Worm (Caenorhabditis elegans) whole organism, young adult: ENCODE data around the gene F17C11.12.

ENCODE experiments used
- B0019.2 ChIP-seq: fragments of 200-800 bp; sonication (Bioruptor generic); conservative IDR thresholded peaks from 2 replicates; pipeline ENCODE4 v1.3.6; 2022; ENCODE audit warnings: missing genetic modification reagents, missing genetic modification characterization, missing compliant biosample characterization
- B0035.1 ChIP-seq: sonication (generic microtip); optimal IDR thresholded peaks from 2 replicates; lab custom pipeline; 2016; ENCODE audit warnings: missing genetic modification characterization, mild to moderate bottlenecking, missing compliant biosample characterization, missing genotype, missing genetic modification reagents
- C06A6.2 ChIP-seq: fragments of 200-800 bp; sonication (Bioruptor generic); conservative IDR thresholded peaks from 2 replicates; pipeline ENCODE4 v1.3.6; 2022; ENCODE audit warnings: missing genetic modification characterization, missing compliant biosample characterization
- C17E4.6 ChIP-seq: fragments of 200-800 bp; sonication (Bioruptor generic); IDR thresholded peaks from 2 replicates; pipeline ENCODE4 v1.3.6; 2022; ENCODE audit warnings: missing genetic modification reagents, missing genetic modification characterization, missing compliant biosample characterization
- F37B4.10 ChIP-seq: fragments of 200-800 bp; sonication (Bioruptor generic); IDR thresholded peaks from 2 replicates; pipeline ENCODE4 v1.3.6; 2022; ENCODE audit warnings: missing genetic modification characterization, missing compliant biosample characterization
- F49E8.2 ChIP-seq: sonication (generic microtip); optimal IDR thresholded peaks from 3 replicates; lab custom pipeline; 2017; ENCODE audit warnings: missing genetic modification characterization, mild to moderate bottlenecking, missing compliant biosample characterization, antibody characterized with exemption, moderate library complexity; ENCODE audit not compliant: insufficient read depth
- F52B5.7 ChIP-seq: sonication (generic microtip); optimal IDR thresholded peaks from 2 replicates; lab custom pipeline; 2016; ENCODE audit warnings: mild to moderate bottlenecking, missing genetic modification characterization, missing compliant biosample characterization
- K11D2.4 ChIP-seq: fragments of 200-800 bp; sonication (Bioruptor generic); IDR thresholded peaks from 2 replicates; pipeline ENCODE4 v1.3.6; 2022; ENCODE audit warnings: missing genetic modification reagents, missing genetic modification characterization, missing compliant biosample characterization
- K12H6.12 ChIP-seq: fragments of 200-800 bp; sonication (Bioruptor generic); optimal IDR thresholded peaks from 2 replicates; lab custom pipeline; 2018; ENCODE audit warnings: mild to moderate bottlenecking, missing genetic modification characterization, missing compliant biosample characterization
- T07F8.4 ChIP-seq: sonication (generic microtip); optimal IDR thresholded peaks from 2 replicates; lab custom pipeline; 2016; ENCODE audit warnings: mild to moderate bottlenecking, missing genetic modification characterization, moderate library complexity, missing compliant biosample characterization
- T26A5.8 ChIP-seq: sonication (generic microtip); optimal IDR thresholded peaks from 2 replicates; lab custom pipeline; 2016; ENCODE audit warnings: missing genetic modification characterization, missing compliant biosample characterization
- Y53F4B.3 ChIP-seq: fragments of 200-800 bp; sonication (Bioruptor generic); IDR thresholded peaks from 2 replicates; pipeline ENCODE4 v1.3.6; 2022; ENCODE audit warnings: missing genetic modification reagents, missing genetic modification characterization, missing compliant biosample characterization
- Y56A3A.18 ChIP-seq: fragments of 200-800 bp; sonication (Bioruptor generic); IDR thresholded peaks from 2 replicates; pipeline ENCODE4 v1.3.6; 2022; ENCODE audit warnings: missing genetic modification reagents, missing genetic modification characterization, missing compliant biosample characterization
- Y67H2A.10 ChIP-seq: fragments of 200-800 bp; sonication (Bioruptor generic); conservative IDR thresholded peaks from 2 replicates; pipeline ENCODE4 v1.3.6; 2022; ENCODE audit warnings: missing genetic modification reagents, missing genetic modification characterization, missing compliant biosample characterization
- Y95B8A.8 ChIP-seq: fragments of 200-800 bp; sonication (Bioruptor generic); IDR thresholded peaks from 2 replicates; pipeline ENCODE4 v1.3.6; 2022; ENCODE audit warnings: missing genetic modification reagents, missing genetic modification characterization, missing compliant biosample characterization
- aptf-2 ChIP-seq: fragments of 200-800 bp; sonication (Bioruptor generic); conservative IDR thresholded peaks from 2 replicates; pipeline ENCODE4 v1.3.6; 2022; ENCODE audit warnings: missing genetic modification reagents, missing genetic modification characterization, missing compliant biosample characterization
- aptf-3 ChIP-seq: fragments of 200-800 bp; sonication (Bioruptor generic); IDR thresholded peaks from 2 replicates; pipeline ENCODE4 v1.3.6; 2022; ENCODE audit warnings: missing genetic modification characterization, missing compliant biosample characterization
- atf-7 ChIP-seq: sonication (generic microtip); optimal IDR thresholded peaks from 2 replicates; lab custom pipeline; 2017; ENCODE audit warnings: mild to moderate bottlenecking, missing genetic modification characterization, missing compliant biosample characterization
- athp-1 ChIP-seq: sonication (generic microtip); optimal IDR thresholded peaks from 2 replicates; lab custom pipeline; 2017; ENCODE audit warnings: mild to moderate bottlenecking, missing genetic modification characterization, missing compliant biosample characterization
- attf-6 ChIP-seq: fragments of 200-800 bp; sonication (Bioruptor generic); IDR thresholded peaks from 2 replicates; pipeline ENCODE4 v1.3.6; 2022; ENCODE audit warnings: missing genetic modification reagents, missing genetic modification characterization, missing compliant biosample characterization
- ceh-100 ChIP-seq: fragments of 200-800 bp; sonication (Bioruptor generic); IDR thresholded peaks from 2 replicates; pipeline ENCODE4 v1.3.6; 2022; ENCODE audit warnings: missing genetic modification reagents, missing genetic modification characterization, missing compliant biosample characterization
- ceh-58 ChIP-seq: fragments of 200-800 bp; sonication (Bioruptor generic); IDR thresholded peaks from 2 replicates; pipeline ENCODE4 v1.3.6; 2022; ENCODE audit warnings: missing genetic modification characterization, missing compliant biosample characterization
- die-1 ChIP-seq: sonication (generic microtip); optimal IDR thresholded peaks from 2 replicates; lab custom pipeline; 2016; ENCODE audit warnings: missing genotype, mild to moderate bottlenecking, missing genetic modification characterization, missing compliant biosample characterization
- efl-1 ChIP-seq: fragments of 150-350 bp; optimal IDR thresholded peaks from 2 replicates; lab custom pipeline; 2014; ENCODE audit warnings: missing biosample characterization, missing genetic modification reagents, missing genetic modification characterization
- egl-18 ChIP-seq: fragments of 200-800 bp; sonication (Bioruptor generic); IDR thresholded peaks from 2 replicates; pipeline ENCODE4 v1.3.6; 2022; ENCODE audit warnings: missing genetic modification reagents, missing genetic modification characterization, missing compliant biosample characterization
- fkh-3 ChIP-seq: sonication (generic microtip); optimal IDR thresholded peaks from 2 replicates; lab custom pipeline; 2016; ENCODE audit warnings: mild to moderate bottlenecking, missing genetic modification characterization, missing compliant biosample characterization
- gei-17 ChIP-seq: fragments of 200-800 bp; sonication (Bioruptor generic); optimal IDR thresholded peaks from 2 replicates; lab custom pipeline; 2018; ENCODE audit warnings: mild to moderate bottlenecking, missing genetic modification characterization, missing compliant biosample characterization
- hmg-1.2 ChIP-seq: fragments of 200-800 bp; sonication (Bioruptor generic); IDR thresholded peaks from 2 replicates; pipeline ENCODE4 v1.3.6; 2022; ENCODE audit warnings: missing genetic modification reagents, missing genetic modification characterization, missing compliant biosample characterization
- hsf-1 ChIP-seq: fragments of 200-800 bp; sonication (Bioruptor generic); IDR thresholded peaks from 2 replicates; pipeline ENCODE4 v1.3.6; 2022; ENCODE audit warnings: missing genetic modification reagents, missing genetic modification characterization, missing compliant biosample characterization
- lin-26 ChIP-seq: fragments of 200-800 bp; sonication (Bioruptor generic); IDR thresholded peaks from 2 replicates; pipeline ENCODE4 v1.3.6; 2022; ENCODE audit warnings: missing genetic modification reagents, missing genetic modification characterization, missing compliant biosample characterization
- lin-35 ChIP-seq, 3 experiments: fragments of 150-350 bp in 2 of 3; sonication (generic microtip) in 1 of 3; optimal IDR thresholded peaks; 2 replicates each; lab custom pipeline; 2014 to 2018; ENCODE audit warnings: missing biosample characterization in 3 of 3, missing genetic modification characterization in 3 of 3, missing genetic modification reagents in 3 of 3
- lin-40 ChIP-seq: sonication (generic microtip); optimal IDR thresholded peaks from 2 replicates; lab custom pipeline; 2016; ENCODE audit warnings: missing genetic modification characterization, mild to moderate bottlenecking, missing compliant biosample characterization, missing genotype, missing genetic modification reagents
- lin-54 ChIP-seq: fragments of 200-800 bp; sonication (Bioruptor generic); optimal IDR thresholded peaks from 2 replicates; lab custom pipeline; 2018; ENCODE audit warnings: mild to moderate bottlenecking, missing genetic modification characterization, missing compliant biosample characterization
- mxl-1 ChIP-seq: sonication (generic microtip); optimal IDR thresholded peaks from 2 replicates; lab custom pipeline; 2016; ENCODE audit warnings: missing genetic modification characterization, missing compliant biosample characterization
- nfya-1 ChIP-seq: sonication (generic microtip); optimal IDR thresholded peaks from 2 replicates; lab custom pipeline; 2017; ENCODE audit warnings: antibody characterized with exemption, missing compliant biosample characterization, missing genetic modification characterization, borderline replicate concordance; ENCODE audit not compliant: insufficient read depth
- nfyb-1 ChIP-seq: fragments of 200-800 bp; sonication (Bioruptor generic); IDR thresholded peaks from 2 replicates; pipeline ENCODE4 v1.3.6; 2022; ENCODE audit warnings: missing genetic modification reagents, missing genetic modification characterization, missing compliant biosample characterization
- nhr-120 ChIP-seq: fragments of 200-800 bp; sonication (Bioruptor generic); IDR thresholded peaks from 2 replicates; pipeline ENCODE4 v1.3.6; 2022; ENCODE audit warnings: missing genetic modification characterization, missing compliant biosample characterization
- pbrm-1 ChIP-seq: fragments of 200-800 bp; sonication (Bioruptor generic); IDR thresholded peaks from 2 replicates; pipeline ENCODE4 v1.3.6; 2022; ENCODE audit warnings: missing genetic modification reagents, missing genetic modification characterization, missing compliant biosample characterization
- rcor-1 ChIP-seq: fragments of 200-800 bp; sonication (Bioruptor generic); IDR thresholded peaks from 2 replicates; pipeline ENCODE4 v1.3.6; 2022; ENCODE audit warnings: missing genetic modification reagents, missing genetic modification characterization, missing compliant biosample characterization
- sea-2 ChIP-seq: fragments of 200-800 bp; sonication (Bioruptor generic); IDR thresholded peaks from 2 replicates; pipeline ENCODE4 v1.3.6; 2022; ENCODE audit warnings: missing genetic modification characterization, missing compliant biosample characterization
- snpc-3.4 ChIP-seq: sonication (generic microtip); optimal IDR thresholded peaks from 2 replicates; lab custom pipeline; 2017; ENCODE audit warnings: missing genetic modification characterization, mild to moderate bottlenecking, missing compliant biosample characterization, antibody characterized with exemption, moderate library complexity, missing genotype, missing genetic modification reagents
- somi-1 ChIP-seq: fragments of 200-800 bp; sonication (Bioruptor generic); optimal IDR thresholded peaks from 2 replicates; lab custom pipeline; 2018; ENCODE audit warnings: mild to moderate bottlenecking, missing genetic modification characterization, missing compliant biosample characterization
- sptf-2 ChIP-seq: fragments of 200-800 bp; sonication (Bioruptor generic); optimal IDR thresholded peaks from 2 replicates; lab custom pipeline; 2018; ENCODE audit warnings: mild to moderate bottlenecking, missing genetic modification characterization, missing compliant biosample characterization
- tbx-9 ChIP-seq: sonication (generic microtip); optimal IDR thresholded peaks from 2 replicates; lab custom pipeline; 2016; ENCODE audit warnings: borderline replicate concordance, missing genetic modification characterization, inconsistent platforms, missing compliant biosample characterization
- tlf-1 ChIP-seq: fragments of 200-800 bp; sonication (Bioruptor generic); optimal IDR thresholded peaks from 2 replicates; lab custom pipeline; 2018; ENCODE audit warnings: mild to moderate bottlenecking, missing genetic modification characterization, missing compliant biosample characterization
- unc-130 ChIP-seq: sonication (generic microtip); optimal IDR thresholded peaks from 2 replicates; lab custom pipeline; 2016; ENCODE audit warnings: missing genetic modification reagents, missing genetic modification characterization, missing compliant biosample characterization
- unc-62 ChIP-seq: fragments of 150-350 bp; optimal IDR thresholded peaks from 2 replicates; lab custom pipeline; 2014; ENCODE audit warnings: missing biosample characterization, missing genetic modification reagents, missing genetic modification characterization
- zfh-2 ChIP-seq: fragments of 200-800 bp; sonication (Bioruptor generic); conservative IDR thresholded peaks from 2 replicates; pipeline ENCODE4 v1.3.6; 2022; ENCODE audit warnings: missing genetic modification reagents, missing genetic modification characterization, missing compliant biosample characterization
- ztf-6 ChIP-seq: fragments of 200-800 bp; sonication (Bioruptor generic); IDR thresholded peaks from 2 replicates; pipeline ENCODE4 v1.3.6; 2022; ENCODE audit warnings: missing genetic modification reagents, missing genetic modification characterization, missing compliant biosample characterization

F17C11.12 gene

DNA sequence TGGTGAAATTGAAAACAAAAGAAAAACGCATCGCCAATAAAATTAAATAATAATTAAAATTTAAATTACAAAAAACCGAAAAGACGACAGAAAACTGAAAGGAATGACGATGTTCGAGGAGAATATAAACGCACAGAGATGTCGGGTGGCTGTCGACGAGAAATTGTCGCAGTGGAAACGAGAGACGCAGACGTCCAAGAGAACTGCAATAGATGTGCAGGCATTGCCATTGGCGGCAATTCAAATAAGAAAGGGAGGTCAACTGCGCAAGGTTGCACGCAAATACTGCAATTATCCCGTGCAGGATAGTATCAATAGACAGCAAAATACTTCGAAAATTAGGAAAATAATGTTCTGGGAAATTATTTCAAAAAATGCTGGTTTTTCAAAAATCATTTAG lies 39.5 kb downstream of the F17C11.12 start:
- peak; percentile 100 for TF ChIP-seq lin-54 (GFP tag; lab: Kevin White, UChicago)
- TF ChIP-seq unc-130 (GFP tag; lab: Kevin White, UChicago) = peak; percentile 96
- TF ChIP-seq lin-35 (GFP tag; optimal IDR thresholded peaks at IDR 0.05; lab: Kevin White, UChicago) = peak; percentile 94 to 99 (median 99)
- peak; percentile 92 for TF ChIP-seq snpc-3.4 (tag; lab: Kevin White, UChicago)
- TF ChIP-seq pbrm-1 (GFP tag; lab: Robert Waterston, UW) = peak; percentile 98
- TF ChIP-seq aptf-3 (GFP tag; lab: Robert Waterston, UW) = 0 out of 2 replicates have a peak, but pooled peaks have one; percentile 55
- TF ChIP-seq die-1 (tag; lab: Kevin White, UChicago) = peak; percentile 40
- peak; percentile 86 for TF ChIP-seq B0035.1
- TF ChIP-seq nfya-1 (tag; lab: Kevin White, UChicago) = no peak
- peak; percentile 84 for TF ChIP-seq lin-26 (GFP tag; lab: Robert Waterston, UW)
- TF ChIP-seq F37B4.10 (GFP tag; lab: Robert Waterston, UW) = 0 out of 2 replicates have a peak, but pooled peaks have one; percentile 90
- TF ChIP-seq rcor-1 (GFP tag; lab: Robert Waterston, UW) = peak; percentile 96
- peak; percentile 95 for TF ChIP-seq C06A6.2 (GFP tag; lab: Robert Waterston, UW)
- peak; percentile 96 for TF ChIP-seq K11D2.4
- TF ChIP-seq athp-1 (tag; lab: Kevin White, UChicago) = peak; percentile 99
- TF ChIP-seq sptf-2 (GFP tag; lab: Kevin White, UChicago) = peak; percentile 65
- TF ChIP-seq Y67H2A.10 (GFP tag; lab: Robert Waterston, UW) = peak; percentile 91
- TF ChIP-seq tlf-1 (GFP tag; lab: Kevin White, UChicago) = peak; percentile 99
- TF ChIP-seq hsf-1 (GFP tag; lab: Robert Waterston, UW) = peak; percentile 90
- 0 out of 2 replicates have a peak, but pooled peaks have one; percentile 33 for TF ChIP-seq ceh-58 (GFP tag; lab: Robert Waterston, UW)
- TF ChIP-seq gei-17 (GFP tag; lab: Kevin White, UChicago) = peak; percentile 82
- peak; percentile 81 for TF ChIP-seq unc-62 (GFP tag; lab: Kevin White, UChicago)
- peak; percentile 87 for TF ChIP-seq B0019.2 (GFP tag; lab: Robert Waterston, UW)
- TF ChIP-seq F49E8.2 (tag; lab: Kevin White, UChicago) = peak; percentile 95
- TF ChIP-seq fkh-3 (tag; lab: Kevin White, UChicago) = no peak
- peak; percentile 95 for TF ChIP-seq somi-1 (GFP tag; lab: Kevin White, UChicago)
- TF ChIP-seq tbx-9 = no peak
- TF ChIP-seq sea-2 (GFP tag; lab: Robert Waterston, UW) = 0 out of 2 replicates have a peak, but pooled peaks have one; percentile 42
- peak; percentile 96 for TF ChIP-seq Y95B8A.8
- TF ChIP-seq Y56A3A.18 (GFP tag; lab: Robert Waterston, UW) = peak; percentile 90
- TF ChIP-seq mxl-1 (tag; lab: Kevin White, UChicago) = no peak
- peak; percentile 94 for TF ChIP-seq hmg-1.2 (GFP tag; lab: Robert Waterston, UW)
- peak; percentile 87 for TF ChIP-seq F52B5.7 (tag; lab: Kevin White, UChicago)
- TF ChIP-seq K12H6.12 (tag; lab: Kevin White, UChicago) = peak; percentile 97
- peak; percentile 90 for TF ChIP-seq ceh-100
- peak; percentile 94 for TF ChIP-seq C17E4.6 (GFP tag; lab: Robert Waterston, UW)
- TF ChIP-seq egl-18 (GFP tag; lab: Robert Waterston, UW) = peak; percentile 79
- peak; percentile 98 for TF ChIP-seq nfyb-1 (GFP tag; lab: Robert Waterston, UW)
- peak; percentile 81 for TF ChIP-seq T07F8.4 (tag; lab: Kevin White, UChicago)
- TF ChIP-seq attf-6 (GFP tag; lab: Robert Waterston, UW) = peak; percentile 89
- TF ChIP-seq T26A5.8 (tag; lab: Kevin White, UChicago) = peak; percentile 38
- TF ChIP-seq lin-40 (tag; lab: Kevin White, UChicago) = peak; percentile 98
- peak; percentile 91 for TF ChIP-seq ztf-6
- TF ChIP-seq zfh-2 (GFP tag; lab: Robert Waterston, UW) = peak; percentile 94
- TF ChIP-seq atf-7 (tag; lab: Kevin White, UChicago) = peak; percentile 96
- 0 out of 2 replicates have a peak, but pooled peaks have one; percentile 69 for TF ChIP-seq nhr-120 (GFP tag; lab: Robert Waterston, UW)
- TF ChIP-seq efl-1 (GFP tag; lab: Kevin White, UChicago) = peak; percentile 98
- TF ChIP-seq aptf-2 (GFP tag; lab: Robert Waterston, UW) = 0 out of 2 replicates have a peak, but pooled peaks have one; percentile 21
- peak; percentile 75; the same call in 1 of the 2 replicates for TF ChIP-seq Y53F4B.3 (GFP tag; lab: Robert Waterston, UW)
